Fruit fly (Drosophila melanogaster) whole organism, adult: ENCODE data around the gene CG5966.

ENCODE experiments used
- CG12768 ChIP-seq: fragments of 200-800 bp; sonication (Bioruptor generic); optimal IDR thresholded peaks from 2 replicates; lab custom pipeline; 2017; ENCODE audit warnings: missing biosample characterization, missing genetic modification characterization, mild to moderate bottlenecking, moderate library complexity, missing genetic modification reagents
- CG14711 ChIP-seq: fragments of 200-800 bp; sonication (Bioruptor generic); optimal IDR thresholded peaks from 2 replicates; lab custom pipeline; 2018; ENCODE audit warnings: missing biosample characterization, mild to moderate bottlenecking, missing genetic modification characterization, moderate library complexity
- Clk ChIP-seq: fragments of 200-800 bp; sonication (Bioruptor generic); optimal IDR thresholded peaks from 2 replicates; lab custom pipeline; 2017; ENCODE audit warnings: missing biosample characterization, missing genetic modification characterization
- Crg-1 ChIP-seq: fragments of 200-800 bp; sonication (Bioruptor generic); optimal IDR thresholded peaks from 2 replicates; lab custom pipeline; 2016; ENCODE audit warnings: missing biosample characterization, missing genetic modification characterization
- Hr96 ChIP-seq: fragments of 200-800 bp; sonication (Bioruptor generic); optimal IDR thresholded peaks from 2 replicates; lab custom pipeline; 2016; ENCODE audit warnings: missing biosample characterization, missing genetic modification characterization
- pad ChIP-seq: fragments of 200-800 bp; sonication (Bioruptor generic); optimal IDR thresholded peaks from 3 replicates; lab custom pipeline; 2017; ENCODE audit warnings: missing biosample characterization, missing genetic modification characterization, mild to moderate bottlenecking, moderate library complexity, missing genetic modification reagents
- tj ChIP-seq: fragments of 200-800 bp; sonication (Bioruptor generic); optimal IDR thresholded peaks from 3 replicates; lab custom pipeline; 2017; ENCODE audit warnings: missing biosample characterization, mild to moderate bottlenecking, missing genetic modification characterization, moderate library complexity

DNA sequence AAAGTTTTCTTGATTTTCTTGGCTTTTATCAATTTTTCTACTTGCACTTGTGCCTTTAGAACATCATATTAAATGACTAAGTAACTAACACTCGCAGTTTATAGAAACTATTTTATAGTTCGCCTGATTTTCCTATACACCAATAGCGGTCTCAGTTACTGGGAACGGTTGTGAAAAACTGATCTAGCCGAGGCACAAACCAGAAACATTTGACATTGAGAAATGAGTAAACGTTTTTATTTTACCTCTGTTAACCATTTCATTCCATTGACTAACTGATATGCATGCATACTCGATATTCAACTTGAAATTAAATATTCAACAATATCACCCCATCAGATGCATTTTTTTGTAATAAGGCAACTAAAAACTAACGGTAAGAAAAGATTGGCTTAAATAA, 46.8 kb downstream of the CG5966 start:
- TF ChIP-seq CG12768 (GFP tag; lab: Kevin White, UChicago) (no peak), Hr96 (GFP tag; lab: Kevin White, UChicago) (no peak), tj (GFP tag; lab: Kevin White, UChicago) (no peak), pad (GFP tag; lab: Kevin White, UChicago) (no peak), Clk (GFP tag; lab: Kevin White, UChicago) (no peak), CG14711 (tag; lab: Kevin White, UChicago) (no peak), Crg-1 (GFP tag; lab: Kevin White, UChicago) (no peak)
